Worm (Caenorhabditis elegans): ENCODE measurements around the gene kdp-1.

DNA sequence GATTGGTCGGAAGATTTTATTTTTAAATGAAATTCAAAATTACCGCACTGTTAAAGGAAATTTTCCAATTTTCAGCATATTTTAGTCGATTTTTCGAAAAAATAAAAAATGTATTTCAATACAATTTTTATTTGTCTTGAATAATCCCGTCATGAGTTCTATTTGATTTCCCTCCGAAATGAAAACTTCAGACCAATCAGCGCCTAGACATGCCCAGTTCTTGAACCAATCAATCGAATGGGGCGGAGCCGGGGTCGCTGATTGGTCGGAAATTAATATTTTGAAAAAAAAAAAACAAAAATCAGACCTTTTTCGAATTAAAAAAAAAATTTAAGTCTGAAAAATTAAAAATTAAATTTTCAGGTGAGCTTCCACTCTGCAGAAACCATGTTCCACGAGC, 9.6 kb downstream of the kdp-1 start:
- TF ChIP-seq unc-39 (tag; optimal IDR thresholded peaks at IDR 0.05) (no peak), unc-62 (GFP tag; optimal IDR thresholded peaks at IDR 0.05) (no peak), nhr-237 (tag; optimal IDR thresholded peaks at IDR 0.05) (no peak), elt-1 (tag; optimal IDR thresholded peaks at IDR 0.05) (no peak), aly-2 (tag; optimal IDR thresholded peaks at IDR 0.05) (no peak), snpc-4 (tag; optimal IDR thresholded peaks at IDR 0.05) (no peak), mab-5 (tag; optimal IDR thresholded peaks at IDR 0.05) (no peak), fos-1 (tag; optimal IDR thresholded peaks at IDR 0.05) (no peak), sem-4 (tag; optimal IDR thresholded peaks at IDR 0.05) (no peak), ZK546.5 (tag; optimal IDR thresholded peaks at IDR 0.05) (no peak), zag-1 (tag; optimal IDR thresholded peaks at IDR 0.05) (no peak), nhr-12 (tag; optimal IDR thresholded peaks at IDR 0.05) (no peak), Y55F3AM.14 (GFP tag; optimal IDR thresholded peaks at IDR 0.05) (no peak)
